Fruit fly (Drosophila melanogaster) whole organism: ENCODE results near the gene Gyc89Da.

ENCODE experiments used
- CG8478 ChIP-seq: fragments of >200 bp; optimal IDR thresholded peaks from 2 replicates; lab custom pipeline; 2018; ENCODE audit warnings: inconsistent platforms
- Dll ChIP-seq: fragments of >200 bp; optimal IDR thresholded peaks from 2 replicates; lab custom pipeline; 2017
- pan ChIP-seq: fragments of >200 bp; optimal IDR thresholded peaks from 2 replicates; lab custom pipeline; 2017
- psq ChIP-seq: fragments of >200 bp; optimal IDR thresholded peaks from 2 replicates; lab custom pipeline; 2017
- usp ChIP-seq: fragments of >200 bp; optimal IDR thresholded peaks from 2 replicates; lab custom pipeline; 2017; ENCODE audit warnings: missing biosample characterization, missing genetic modification characterization, mixed read lengths

DNA sequence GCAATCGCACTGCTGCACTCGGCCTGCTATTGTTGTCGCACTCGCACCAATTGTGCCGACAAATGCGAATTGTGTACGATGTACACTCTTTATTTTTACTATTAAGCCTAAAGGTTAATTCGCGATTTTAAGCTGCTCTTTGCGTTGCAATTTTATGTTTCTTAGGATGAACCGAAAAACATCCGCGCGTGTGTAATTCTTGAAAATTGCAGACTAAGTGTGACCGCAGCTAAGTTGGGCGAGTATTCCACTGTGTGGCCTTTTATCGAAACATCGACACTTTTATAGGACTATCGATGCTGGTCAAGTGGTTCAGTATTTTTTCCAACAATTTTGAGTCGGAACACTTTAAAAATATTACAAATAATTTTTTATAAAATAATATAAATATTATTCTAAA, 18.8 kb upstream of the Gyc89Da start, which contains the start of gene Pak3:
- no peak for TF ChIP-seq pan
- no peak for TF ChIP-seq usp (GFP tag; lab: Kevin White, UChicago)
- no peak for TF ChIP-seq psq (lab: Kevin White, UChicago)
- no peak for TF ChIP-seq CG8478 (lab: Kevin White, UChicago)
- no peak for TF ChIP-seq Dll (lab: Kevin White, UChicago)
